Worm (Caenorhabditis elegans) whole organism, mixed stage, embryonic: Measurements from ENCODE around the gene rpl-21.

Source experiments
- blmp-1 ChIP-seq: fragments of 150-350 bp; optimal IDR thresholded peaks from 2 replicates; lab custom pipeline; 2014; ENCODE audit warnings: missing biosample characterization, missing genetic modification characterization
- ceh-39 ChIP-seq: fragments of 150-350 bp; optimal IDR thresholded peaks from 2 replicates; lab custom pipeline; 2014; ENCODE audit warnings: missing biosample characterization, missing genetic modification characterization
- ceh-83 ChIP-seq: fragments of 200-800 bp; sonication (Bioruptor generic); optimal IDR thresholded peaks from 2 replicates; lab custom pipeline; 2018; ENCODE audit warnings: mild to moderate bottlenecking, missing genetic modification characterization, missing compliant biosample characterization
- elt-1 ChIP-seq: sonication (generic microtip); optimal IDR thresholded peaks from 2 replicates; lab custom pipeline; 2017; ENCODE audit warnings: missing genetic modification characterization, mild to moderate bottlenecking, missing compliant biosample characterization, antibody characterized with exemption, moderate library complexity, borderline replicate concordance; ENCODE audit not compliant: insufficient read depth
- lin-13 ChIP-seq: fragments of 150-350 bp; optimal IDR thresholded peaks from 2 replicates; lab custom pipeline; 2014; ENCODE audit warnings: missing biosample characterization, missing genetic modification characterization
- lin-32 ChIP-seq: fragments of 200-800 bp; sonication (Bioruptor generic); optimal IDR thresholded peaks from 2 replicates; lab custom pipeline; 2018; ENCODE audit warnings: mild to moderate bottlenecking, missing genetic modification characterization, missing compliant biosample characterization
- nhr-12 ChIP-seq: fragments of 150-350 bp; optimal IDR thresholded peaks from 2 replicates; lab custom pipeline; 2014; ENCODE audit warnings: missing biosample characterization, missing genetic modification characterization
- pha-4 ChIP-seq: fragments of 150-350 bp; optimal IDR thresholded peaks from 2 replicates; lab custom pipeline; 2018; ENCODE audit warnings: missing biosample characterization, missing genetic modification reagents, missing genetic modification characterization
- unc-39 ChIP-seq: fragments of 150-350 bp; optimal IDR thresholded peaks from 2 replicates; lab custom pipeline; 2014; ENCODE audit warnings: missing biosample characterization, missing genetic modification characterization
- unc-62 ChIP-seq: fragments of 150-350 bp; optimal IDR thresholded peaks from 2 replicates; lab custom pipeline; 2014; ENCODE audit warnings: missing biosample characterization, missing genetic modification reagents, missing genetic modification characterization
- ztf-11 ChIP-seq: fragments of 150-350 bp; optimal IDR thresholded peaks from 2 replicates; lab custom pipeline; 2014; ENCODE audit warnings: missing biosample characterization, missing genetic modification characterization

- no peak for TF ChIP-seq ztf-11 (tag; lab: Kevin White, UChicago)
- TF ChIP-seq unc-62 (GFP tag; lab: Kevin White, UChicago), result no peak
- no peak for TF ChIP-seq ceh-83
- TF ChIP-seq ceh-39, result no peak
- no peak for TF ChIP-seq blmp-1 (tag; lab: Kevin White, UChicago)
- TF ChIP-seq elt-1 (tag; lab: Kevin White, UChicago), result no peak
- TF ChIP-seq nhr-12, result no peak
- no peak for TF ChIP-seq lin-13 (tag; lab: Kevin White, UChicago)
- no peak for TF ChIP-seq pha-4 (tag; lab: Kevin White, UChicago)
- TF ChIP-seq lin-32 (GFP tag; lab: Kevin White, UChicago), result no peak
- no peak for TF ChIP-seq unc-39 (tag; lab: Kevin White, UChicago)
Observed at ce11 chrIII:8133346-8133745, 3.3 kb upstream of the rpl-21 start, which contains the start of gene C14B9.2.
